Worm (Caenorhabditis elegans) whole organism, L2 larva: ENCODE results near the gene amph-1.
A peak's percentile ranks its signal among the peaks of the same experiment; 100 is the strongest.

Source experiments
- C34F6.9 ChIP-seq: fragments of 150-350 bp; optimal IDR thresholded peaks from 2 replicates; lab custom pipeline; 2014; ENCODE audit warnings: missing biosample characterization, missing genetic modification characterization
- R02D3.7 ChIP-seq: fragments of 150-350 bp; optimal IDR thresholded peaks from 2 replicates; lab custom pipeline; 2014; ENCODE audit warnings: missing biosample characterization, missing genetic modification characterization
- Y55F3AM.14 ChIP-seq: fragments of 200-800 bp; sonication (Bioruptor generic); optimal IDR thresholded peaks from 2 replicates; lab custom pipeline; 2018; ENCODE audit warnings: mild to moderate bottlenecking, missing genetic modification characterization, missing compliant biosample characterization
- ZK546.5 ChIP-seq: sonication (generic microtip); optimal IDR thresholded peaks from 2 replicates; lab custom pipeline; 2017; ENCODE audit warnings: missing biosample characterization, missing genetic modification characterization
- alr-1 ChIP-seq: fragments of 150-350 bp; optimal IDR thresholded peaks from 2 replicates; lab custom pipeline; 2014; ENCODE audit warnings: missing biosample characterization, missing genetic modification characterization
- aly-2 ChIP-seq: fragments of 150-350 bp; optimal IDR thresholded peaks from 2 replicates; lab custom pipeline; 2014; ENCODE audit warnings: missing biosample characterization, missing genetic modification characterization
- ama-1 ChIP-seq: fragments of 150-350 bp; optimal IDR thresholded peaks from 2 replicates; lab custom pipeline; 2018; ENCODE audit warnings: inconsistent platforms
- blmp-1 ChIP-seq: sonication (generic microtip); optimal IDR thresholded peaks from 2 replicates; lab custom pipeline; 2017; ENCODE audit warnings: missing genetic modification characterization, mild to moderate bottlenecking, missing compliant biosample characterization, antibody characterized with exemption, moderate library complexity; ENCODE audit not compliant: insufficient read depth
- ceh-16 ChIP-seq: fragments of 150-350 bp; optimal IDR thresholded peaks from 2 replicates; lab custom pipeline; 2014; ENCODE audit warnings: missing biosample characterization, missing genetic modification characterization
- ceh-82 ChIP-seq: fragments of 150-350 bp; optimal IDR thresholded peaks from 2 replicates; lab custom pipeline; 2014; ENCODE audit warnings: missing biosample characterization, missing genetic modification characterization
- crh-2 ChIP-seq: sonication (generic microtip); optimal IDR thresholded peaks from 2 replicates; lab custom pipeline; 2017; ENCODE audit warnings: missing biosample characterization, missing genetic modification characterization
- dmd-4 ChIP-seq: sonication (generic microtip); optimal IDR thresholded peaks from 2 replicates; lab custom pipeline; 2017; ENCODE audit warnings: missing biosample characterization, missing genetic modification characterization
- egl-27 ChIP-seq: sonication (generic microtip); optimal IDR thresholded peaks from 3 replicates; lab custom pipeline; 2017; ENCODE audit warnings: missing biosample characterization, missing genetic modification reagents, missing genetic modification characterization
- elt-1 ChIP-seq: fragments of 150-350 bp; optimal IDR thresholded peaks from 2 replicates; lab custom pipeline; 2014; ENCODE audit warnings: missing biosample characterization, missing genetic modification characterization
- elt-3 ChIP-seq: sonication (generic microtip); optimal IDR thresholded peaks from 2 replicates; lab custom pipeline; 2017; ENCODE audit warnings: missing biosample characterization, missing genetic modification characterization
- fos-1 ChIP-seq: fragments of 150-350 bp; optimal IDR thresholded peaks from 2 replicates; lab custom pipeline; 2014; ENCODE audit warnings: missing biosample characterization, missing genetic modification characterization
- gmeb-1 ChIP-seq: fragments of 150-350 bp; optimal IDR thresholded peaks from 2 replicates; lab custom pipeline; 2014; ENCODE audit warnings: missing biosample characterization, missing genetic modification characterization
- lin-11 ChIP-seq: fragments of 150-350 bp; sonication (generic microtip); optimal IDR thresholded peaks from 2 replicates; lab custom pipeline; 2014; ENCODE audit warnings: missing biosample characterization, missing genetic modification characterization, inconsistent platforms, mixed read lengths
- mab-5 ChIP-seq: fragments of 150-350 bp; optimal IDR thresholded peaks from 2 replicates; lab custom pipeline; 2014; ENCODE audit warnings: missing biosample characterization, missing genetic modification characterization
- mbf-1 ChIP-seq: sonication (generic microtip); optimal IDR thresholded peaks from 2 replicates; lab custom pipeline; 2017; ENCODE audit warnings: missing biosample characterization, missing genetic modification characterization
- mdl-1 ChIP-seq, 2 experiments: fragments of 150-350 bp in 1 of 2; sonication (generic microtip) in 1 of 2; optimal IDR thresholded peaks; 2 replicates each; lab custom pipeline; 2017; ENCODE audit warnings: missing biosample characterization in 2 of 2, missing genetic modification characterization in 2 of 2
- nhr-10 ChIP-seq: sonication (generic microtip); optimal IDR thresholded peaks from 2 replicates; lab custom pipeline; 2017; ENCODE audit warnings: missing biosample characterization, missing genetic modification characterization
- nhr-11 ChIP-seq: fragments of 150-350 bp; optimal IDR thresholded peaks from 2 replicates; lab custom pipeline; 2014; ENCODE audit warnings: missing biosample characterization, missing genetic modification characterization
- nhr-12 ChIP-seq: fragments of 150-350 bp; optimal IDR thresholded peaks from 2 replicates; lab custom pipeline; 2014; ENCODE audit warnings: missing biosample characterization, missing genetic modification characterization
- nhr-129 ChIP-seq: fragments of 150-350 bp; optimal IDR thresholded peaks from 2 replicates; lab custom pipeline; 2014; ENCODE audit warnings: missing biosample characterization, missing genetic modification characterization
- nhr-25 ChIP-seq: fragments of 150-350 bp; sonication (generic microtip); optimal IDR thresholded peaks from 3 replicates; lab custom pipeline; 2014; ENCODE audit warnings: missing biosample characterization, missing genetic modification characterization
- nhr-77 ChIP-seq: fragments of 150-350 bp; optimal IDR thresholded peaks from 2 replicates; lab custom pipeline; 2014; ENCODE audit warnings: missing biosample characterization, missing genetic modification characterization
- peb-1 ChIP-seq: fragments of 150-350 bp; optimal IDR thresholded peaks from 2 replicates; lab custom pipeline; 2014; ENCODE audit warnings: missing biosample characterization, missing genetic modification characterization
- sma-3 ChIP-seq: sonication (generic microtip); optimal IDR thresholded peaks from 2 replicates; lab custom pipeline; 2016; ENCODE audit warnings: missing genetic modification reagents, missing genetic modification characterization, missing compliant biosample characterization
- sma-9 ChIP-seq, 2 experiments: fragments of 150-350 bp in 1 of 2; sonication (generic microtip) in 1 of 2; optimal IDR thresholded peaks; 2 replicates each; lab custom pipeline; 2014 to 2016; ENCODE audit warnings: missing genetic modification characterization in 2 of 2, mild to moderate bottlenecking in 1 of 2, missing biosample characterization in 1 of 2, missing compliant biosample characterization in 1 of 2, missing genetic modification reagents in 1 of 2, moderate library complexity in 1 of 2
- snpc-4 ChIP-seq: fragments of 150-350 bp; optimal IDR thresholded peaks from 2 replicates; lab custom pipeline; 2014; ENCODE audit warnings: missing biosample characterization, missing genetic modification characterization
- unc-39 ChIP-seq: fragments of 150-350 bp; optimal IDR thresholded peaks from 2 replicates; lab custom pipeline; 2014; ENCODE audit warnings: missing biosample characterization, missing genetic modification characterization
- unc-55 ChIP-seq: fragments of 150-350 bp; sonication (generic microtip); optimal IDR thresholded peaks from 3 replicates; lab custom pipeline; 2014; ENCODE audit warnings: missing biosample characterization, missing genetic modification reagents, missing genetic modification characterization
- ztf-11 ChIP-seq: sonication (generic microtip); optimal IDR thresholded peaks from 2 replicates; lab custom pipeline; 2017; ENCODE audit warnings: missing biosample characterization, missing genetic modification characterization

The amph-1 gene

DNA sequence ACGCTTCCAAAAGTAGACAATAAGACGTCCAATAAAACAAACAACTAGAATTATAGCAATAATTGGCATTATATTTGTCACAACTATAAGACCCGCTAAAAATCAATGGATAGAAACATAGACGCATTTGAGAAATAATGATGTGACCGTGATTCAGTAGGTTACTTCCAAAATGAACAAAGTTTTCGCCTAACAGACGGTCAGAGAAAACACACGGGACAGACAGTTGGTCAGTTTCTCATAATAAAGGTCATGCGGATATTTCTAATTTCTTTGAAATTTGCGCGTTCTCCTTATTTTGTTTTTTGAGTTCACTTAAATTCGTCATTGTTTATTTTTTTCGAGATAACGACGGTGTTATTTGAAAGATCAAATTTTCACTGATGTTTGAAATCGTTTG lies 16.1 kb downstream of the amph-1 start:
- TF ChIP-seq sma-9 (GFP tag; optimal IDR thresholded peaks at IDR 0.05; lab: Kevin White, UChicago) (peak; percentile 2), sma-9 (tag; optimal IDR thresholded peaks at IDR 0.05; lab: Kevin White, UChicago) (no peak), nhr-12 (tag; lab: Kevin White, UChicago) (no peak)

DNA sequence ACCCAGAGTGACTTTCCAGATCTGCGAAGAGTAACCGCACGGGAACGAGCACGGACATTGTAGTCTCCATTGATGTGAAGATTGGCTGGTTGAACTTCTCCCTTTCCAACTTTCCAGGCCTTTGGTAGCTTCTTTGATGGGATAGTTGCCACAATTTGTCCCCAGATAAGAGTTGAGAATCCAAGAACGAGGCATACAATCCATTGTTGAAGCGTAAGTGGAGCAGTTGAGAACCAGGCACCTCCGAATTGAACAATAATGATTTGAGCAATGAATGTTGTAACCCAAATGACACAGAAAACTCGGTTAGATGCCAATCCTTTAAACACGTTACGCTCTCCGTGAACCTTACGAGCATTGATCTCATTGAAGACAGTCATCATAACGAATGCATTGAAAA lies 20.6 kb downstream of the amph-1 start:
- TF ChIP-seq unc-39 (tag; lab: Kevin White, UChicago), result no peak
- TF ChIP-seq Y55F3AM.14, result no peak

ce11 chrIV:9625829-9626228 lies 21.8 kb downstream of the amph-1 start:
- TF ChIP-seq ceh-16 (tag; lab: Kevin White, UChicago), result no peak
- peak; percentile 69 for TF ChIP-seq blmp-1 (tag; lab: Kevin White, UChicago)
- TF ChIP-seq C34F6.9, result no peak
- TF ChIP-seq ztf-11, result no peak
- TF ChIP-seq crh-2 (tag; lab: Kevin White, UChicago), result peak; percentile 1
- TF ChIP-seq gmeb-1, result no peak
- no peak for TF ChIP-seq aly-2 (tag; lab: Kevin White, UChicago)
- no peak for TF ChIP-seq unc-55
- TF ChIP-seq nhr-11 (tag; lab: Kevin White, UChicago), result no peak
- TF ChIP-seq sma-9 (GFP tag; optimal IDR thresholded peaks at IDR 0.05; lab: Kevin White, UChicago), result peak; percentile 8
- no peak for TF ChIP-seq sma-9 (tag; optimal IDR thresholded peaks at IDR 0.05; lab: Kevin White, UChicago)
- TF ChIP-seq fos-1 (tag; lab: Kevin White, UChicago), result peak; percentile 18
- peak; percentile 2 for TF ChIP-seq sma-3 (GFP tag; lab: Kevin White, UChicago)

DNA sequence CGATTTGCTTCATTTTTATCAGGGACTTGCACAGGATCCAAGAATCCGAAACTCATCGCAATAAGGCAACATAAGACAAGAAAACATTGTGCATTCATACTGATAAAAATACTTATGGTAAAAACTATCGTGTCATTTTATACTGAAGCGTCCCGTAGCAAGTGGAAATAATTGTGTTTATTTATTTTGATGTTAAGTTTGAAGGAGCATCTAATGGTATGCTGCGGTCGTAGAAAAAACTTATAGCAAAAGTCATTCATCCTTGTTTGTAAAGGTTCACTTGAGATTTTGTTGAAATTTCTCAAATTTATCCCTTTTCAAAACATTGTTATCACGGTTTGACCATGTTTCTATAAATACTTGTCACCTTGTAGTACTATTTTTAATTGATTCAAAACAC lies 22.7 kb downstream of the amph-1 start, which contains the start of gene W09C2.10:
W09C2.10 (minus strand) TSS at position 101 of the 400 bp plus-strand sequence.
- TF ChIP-seq Y55F3AM.14 (no peak), snpc-4 (tag; lab: Kevin White, UChicago) (no peak), sma-3 (GFP tag; lab: Kevin White, UChicago) (no peak), aly-2 (tag; lab: Kevin White, UChicago) (no peak), nhr-12 (tag; lab: Kevin White, UChicago) (no peak), egl-27 (tag; lab: Kevin White, UChicago) (no peak), mdl-1 (tag; optimal IDR thresholded peaks at IDR 0.05; lab: Kevin White, UChicago) (no peak), mbf-1 (no peak), mab-5 (tag; lab: Kevin White, UChicago) (no peak), ZK546.5 (tag; lab: Kevin White, UChicago) (no peak), nhr-77 (tag; lab: Kevin White, UChicago) (no peak), ceh-82 (tag; lab: Kevin White, UChicago) (no peak), nhr-129 (no peak), alr-1 (no peak), nhr-25 (no peak), sma-9 (GFP tag; optimal IDR thresholded peaks at IDR 0.05; lab: Kevin White, UChicago) (no peak), sma-9 (tag; optimal IDR thresholded peaks at IDR 0.05; lab: Kevin White, UChicago) (no peak), elt-1 (tag; lab: Kevin White, UChicago) (no peak), unc-39 (tag; lab: Kevin White, UChicago) (no peak), nhr-10 (tag; lab: Kevin White, UChicago) (no peak), peb-1 (no peak)
- TF ChIP-seq, all 48 proteins: peak for 0

- TF ChIP-seq lin-11 (no peak), elt-3 (tag; lab: Kevin White, UChicago) (no peak), mdl-1 (tag; optimal IDR thresholded peaks at IDR 0.05; lab: Kevin White, UChicago) (no peak), unc-39 (tag; lab: Kevin White, UChicago) (no peak), nhr-25 (no peak), unc-55 (no peak), dmd-4 (tag; lab: Kevin White, UChicago) (no peak), blmp-1 (tag; lab: Kevin White, UChicago) (no peak), R02D3.7 (tag; lab: Kevin White, UChicago) (no peak)
These were observed 23.4 kb downstream of the amph-1 start, which contains the start of gene W09C2.8 for ce11 chrIV:9624275-9624674. Gene W09C2.8 (minus strand): TSS chrIV:9624375.

- TF ChIP-seq ama-1 (lab: Kevin White, UChicago), result no peak
- no peak for TF ChIP-seq ZK546.5 (tag; lab: Kevin White, UChicago)
- no peak for TF ChIP-seq nhr-12 (tag; lab: Kevin White, UChicago)
- TF ChIP-seq nhr-10 (tag; lab: Kevin White, UChicago), result no peak
- TF ChIP-seq blmp-1 (tag; lab: Kevin White, UChicago), result no peak
These were observed 24.4 kb downstream of the amph-1 start, which contains the start of gene W09C2.9 for ce11 chrIV:9623269-9623668. Gene W09C2.9 (minus strand): TSS chrIV:9623369.
